Fruit fly (Drosophila melanogaster) Kc167 (cell line): ENCODE results near the gene Idh3g.

Experiments
- Sin3A ChIP-seq: fragments of >200 bp; optimal IDR thresholded peaks from 2 replicates; lab custom pipeline; 2018; ENCODE audit warnings: missing external identifiers
- insv ChIP-seq: fragments of >200 bp; optimal IDR thresholded peaks from 3 replicates; lab custom pipeline; 2018; ENCODE audit warnings: missing external identifiers

dm6 chr3R:25650417-25650816, 30.2 kb upstream of the Idh3g start:
- TF ChIP-seq insv = no peak
- no peak for TF ChIP-seq Sin3A (lab: Kevin White, UChicago)
